Fruit fly (Drosophila melanogaster) whole organism, embryonic: Measurements from ENCODE around the gene tHMG1.

Source experiments
- Abd-B ChIP-seq: fragments of 200-800 bp; sonication (Bioruptor generic); optimal IDR thresholded peaks from 2 replicates; lab custom pipeline; 2018; ENCODE audit warnings: missing biosample characterization, mild to moderate bottlenecking, missing genetic modification characterization, moderate library complexity
- CG10147 ChIP-seq: fragments of 200-800 bp; sonication (Bioruptor generic); optimal IDR thresholded peaks from 2 replicates; lab custom pipeline; 2019; ENCODE audit warnings: missing biosample characterization, mild to moderate bottlenecking, missing genetic modification characterization, moderate library complexity
- CG1024 ChIP-seq: fragments of 200-800 bp; sonication (Bioruptor generic); IDR thresholded peaks from 2 replicates; pipeline ENCODE4 v1.3.6; 2022; ENCODE audit warnings: missing biosample characterization, missing genetic modification characterization
- CG10321 ChIP-seq: fragments of 200-800 bp; sonication (Bioruptor generic); IDR thresholded peaks from 2 replicates; pipeline ENCODE4 v1.3.6; 2022; ENCODE audit warnings: missing biosample characterization, missing genetic modification characterization
- CG10959 ChIP-seq: fragments of 200-800 bp; sonication (Bioruptor generic); IDR thresholded peaks from 2 replicates; pipeline ENCODE4 v1.3.6; 2022; ENCODE audit warnings: missing biosample characterization, missing genetic modification characterization
- CG11398 ChIP-seq: fragments of 200-800 bp; sonication (Bioruptor generic); optimal IDR thresholded peaks from 2 replicates; lab custom pipeline; 2016; ENCODE audit warnings: missing biosample characterization, missing genetic modification characterization
- CG11456 ChIP-seq: fragments of 200-800 bp; sonication (Bioruptor generic); IDR thresholded peaks from 3 replicates; pipeline ENCODE4 v1.3.6; 2022; ENCODE audit warnings: missing biosample characterization, missing genetic modification characterization
- CG11504 ChIP-seq: fragments of 200-800 bp; sonication (Bioruptor generic); optimal IDR thresholded peaks from 3 replicates; lab custom pipeline; 2019; ENCODE audit warnings: missing biosample characterization, mild to moderate bottlenecking, missing genetic modification characterization, moderate library complexity
- CG12299 ChIP-seq: fragments of 200-800 bp; sonication (Bioruptor generic); optimal IDR thresholded peaks from 2 replicates; lab custom pipeline; 2018; ENCODE audit warnings: missing biosample characterization, mild to moderate bottlenecking, missing genetic modification characterization
- CG1233 ChIP-seq: fragments of 200-800 bp; sonication (Bioruptor generic); optimal IDR thresholded peaks from 4 replicates; lab custom pipeline; 2018; ENCODE audit warnings: missing biosample characterization, mild to moderate bottlenecking, missing genetic modification characterization
- CG12769 ChIP-seq: fragments of 200-800 bp; sonication (Bioruptor generic); optimal IDR thresholded peaks from 2 replicates; lab custom pipeline; 2019; ENCODE audit warnings: missing biosample characterization, mild to moderate bottlenecking, missing genetic modification characterization, moderate library complexity
- CG13894 ChIP-seq: fragments of 200-800 bp; sonication (Bioruptor generic); optimal IDR thresholded peaks from 3 replicates; lab custom pipeline; 2018; ENCODE audit warnings: missing biosample characterization, mild to moderate bottlenecking, missing genetic modification characterization, moderate library complexity
- CG14860 ChIP-seq: fragments of 200-800 bp; sonication (Bioruptor generic); IDR thresholded peaks from 3 replicates; pipeline ENCODE4 v1.3.6; 2022; ENCODE audit warnings: missing biosample characterization, missing genetic modification characterization; ENCODE audit not compliant: partially characterized antibody
- CG15073 ChIP-seq: fragments of 200-800 bp; sonication (Bioruptor generic); optimal IDR thresholded peaks from 2 replicates; lab custom pipeline; 2016; ENCODE audit warnings: missing biosample characterization, missing genetic modification characterization
- CG32772 ChIP-seq: fragments of 200-800 bp; sonication (Bioruptor generic); IDR thresholded peaks from 2 replicates; pipeline ENCODE4 v1.3.6; 2022; ENCODE audit warnings: missing biosample characterization, missing genetic modification characterization
- CG5180 ChIP-seq: fragments of 200-800 bp; sonication (Bioruptor generic); optimal IDR thresholded peaks from 3 replicates; lab custom pipeline; 2017; ENCODE audit warnings: missing biosample characterization, missing genetic modification characterization, mild to moderate bottlenecking, moderate library complexity, missing genetic modification reagents
- CG8281 ChIP-seq: fragments of 200-800 bp; sonication (Bioruptor generic); optimal IDR thresholded peaks from 2 replicates; lab custom pipeline; 2018; ENCODE audit warnings: missing biosample characterization, mild to moderate bottlenecking, missing genetic modification characterization, moderate library complexity
- CG8765 ChIP-seq: fragments of 200-800 bp; sonication (Bioruptor generic); IDR thresholded peaks from 2 replicates; pipeline ENCODE4 v1.3.6; 2022; ENCODE audit warnings: missing biosample characterization, missing genetic modification characterization
- CG8924 ChIP-seq: fragments of 200-800 bp; optimal IDR thresholded peaks from 3 replicates; lab custom pipeline; 2019; ENCODE audit warnings: missing biosample characterization, mild to moderate bottlenecking, missing genetic modification characterization, moderate library complexity
- CG9727 ChIP-seq: fragments of 200-800 bp; sonication (Bioruptor generic); optimal IDR thresholded peaks from 3 replicates; lab custom pipeline; 2017; ENCODE audit warnings: missing biosample characterization, mild to moderate bottlenecking, missing genetic modification characterization
- Deaf1 ChIP-seq: fragments of 200-800 bp; optimal IDR thresholded peaks from 3 replicates; lab custom pipeline; 2019; ENCODE audit warnings: missing biosample characterization, mild to moderate bottlenecking, missing genetic modification characterization, moderate library complexity
- Fer1 ChIP-seq: fragments of 200-800 bp; sonication (Bioruptor generic); optimal IDR thresholded peaks from 2 replicates; lab custom pipeline; 2017; ENCODE audit warnings: missing biosample characterization, mild to moderate bottlenecking, missing genetic modification characterization
- Fer3 ChIP-seq: fragments of 200-800 bp; sonication (Bioruptor generic); optimal IDR thresholded peaks from 2 replicates; lab custom pipeline; 2018; ENCODE audit warnings: missing biosample characterization, mild to moderate bottlenecking, missing genetic modification characterization, moderate library complexity
- Hmx ChIP-seq: fragments of 200-800 bp; sonication (Bioruptor generic); optimal IDR thresholded peaks from 2 replicates; lab custom pipeline; 2016; ENCODE audit warnings: missing biosample characterization, missing genetic modification characterization
- Mad ChIP-seq: fragments of 200-800 bp; sonication (Bioruptor generic); optimal IDR thresholded peaks from 2 replicates; lab custom pipeline; 2016; ENCODE audit warnings: missing biosample characterization, missing genetic modification characterization
- Med ChIP-seq: fragments of 200-800 bp; sonication (Bioruptor generic); peaks from one replicate; lab custom pipeline; 2016; ENCODE audit warnings: missing biosample characterization, missing genetic modification characterization, mild to moderate bottlenecking, inconsistent platforms, moderate library complexity
- Nf-YA ChIP-seq: fragments of 200-800 bp; sonication (Bioruptor generic); IDR thresholded peaks from 2 replicates; pipeline ENCODE4 v1.3.6; 2022; ENCODE audit warnings: missing biosample characterization, missing genetic modification characterization
- Side ChIP-seq: fragments of 200-800 bp; sonication (Bioruptor generic); optimal IDR thresholded peaks from 2 replicates; lab custom pipeline; 2016; ENCODE audit warnings: missing biosample characterization, missing genetic modification characterization
- Sox100B ChIP-seq: fragments of 200-800 bp; sonication (Bioruptor generic); optimal IDR thresholded peaks from 3 replicates; lab custom pipeline; 2018; ENCODE audit warnings: missing biosample characterization, mild to moderate bottlenecking, missing genetic modification characterization
- Ssrp ChIP-seq: fragments of 200-800 bp; sonication (Bioruptor generic); optimal IDR thresholded peaks from 2 replicates; lab custom pipeline; 2018; ENCODE audit warnings: missing biosample characterization, mild to moderate bottlenecking, missing genetic modification characterization, moderate library complexity
- abd-A ChIP-seq: fragments of 200-800 bp; sonication (Bioruptor generic); optimal IDR thresholded peaks from 3 replicates; lab custom pipeline; 2019; ENCODE audit warnings: missing biosample characterization, mild to moderate bottlenecking, missing genetic modification characterization, moderate library complexity
- dysf ChIP-seq: fragments of 200-800 bp; sonication (Bioruptor generic); IDR thresholded peaks from 3 replicates; pipeline ENCODE4 v1.3.6; 2022; ENCODE audit warnings: missing biosample characterization, missing genetic modification characterization
- fd64A ChIP-seq: fragments of 200-800 bp; sonication (Bioruptor generic); optimal IDR thresholded peaks from 3 replicates; lab custom pipeline; 2018; ENCODE audit warnings: missing biosample characterization, mild to moderate bottlenecking, missing genetic modification characterization
- her ChIP-seq: fragments of 200-800 bp; sonication (Bioruptor generic); optimal IDR thresholded peaks from 2 replicates; lab custom pipeline; 2016; ENCODE audit warnings: missing biosample characterization, missing genetic modification characterization
- lola ChIP-seq, 3 experiments: fragments of >200 bp in 2 of 3; fragments of 200-800 bp in 1 of 3; sonication (Bioruptor generic) in 1 of 3; optimal IDR thresholded peaks; 2 replicates each; lab custom pipeline; 2017 to 2019; ENCODE audit warnings: missing biosample characterization in 3 of 3, missing genetic modification characterization in 3 of 3, mild to moderate bottlenecking in 1 of 3, moderate library complexity in 1 of 3
- mld ChIP-seq: fragments of 200-800 bp; sonication (Bioruptor generic); IDR thresholded peaks from 3 replicates; pipeline ENCODE4 v1.3.6; 2022; ENCODE audit warnings: missing biosample characterization, missing genetic modification characterization; ENCODE audit not compliant: partially characterized antibody
- phol ChIP-seq: fragments of 200-800 bp; sonication (Bioruptor generic); optimal IDR thresholded peaks from 3 replicates; lab custom pipeline; 2018; ENCODE audit warnings: missing biosample characterization, mild to moderate bottlenecking, missing genetic modification characterization, moderate library complexity
- pum ChIP-seq: fragments of 200-800 bp; sonication (Bioruptor generic); optimal IDR thresholded peaks from 2 replicates; lab custom pipeline; 2016; ENCODE audit warnings: missing biosample characterization, missing genetic modification characterization
- row ChIP-seq: fragments of 200-800 bp; sonication (Bioruptor generic); IDR thresholded peaks from 3 replicates; pipeline ENCODE4 v1.3.6; 2022; ENCODE audit warnings: missing biosample characterization, missing genetic modification characterization
- run ChIP-seq: fragments of 200-800 bp; sonication (Bioruptor generic); optimal IDR thresholded peaks from 3 replicates; lab custom pipeline; 2018; ENCODE audit warnings: missing biosample characterization, mild to moderate bottlenecking, missing genetic modification characterization
- sens ChIP-seq: fragments of 200-800 bp; sonication (Bioruptor generic); peaks from one replicate; lab custom pipeline; 2016; ENCODE audit warnings: missing biosample characterization, missing genetic modification characterization
- trem ChIP-seq: fragments of 200-800 bp; optimal IDR thresholded peaks from 3 replicates; lab custom pipeline; 2019; ENCODE audit warnings: missing biosample characterization, mild to moderate bottlenecking, missing genetic modification characterization, moderate library complexity

The tHMG1 gene

DNA sequence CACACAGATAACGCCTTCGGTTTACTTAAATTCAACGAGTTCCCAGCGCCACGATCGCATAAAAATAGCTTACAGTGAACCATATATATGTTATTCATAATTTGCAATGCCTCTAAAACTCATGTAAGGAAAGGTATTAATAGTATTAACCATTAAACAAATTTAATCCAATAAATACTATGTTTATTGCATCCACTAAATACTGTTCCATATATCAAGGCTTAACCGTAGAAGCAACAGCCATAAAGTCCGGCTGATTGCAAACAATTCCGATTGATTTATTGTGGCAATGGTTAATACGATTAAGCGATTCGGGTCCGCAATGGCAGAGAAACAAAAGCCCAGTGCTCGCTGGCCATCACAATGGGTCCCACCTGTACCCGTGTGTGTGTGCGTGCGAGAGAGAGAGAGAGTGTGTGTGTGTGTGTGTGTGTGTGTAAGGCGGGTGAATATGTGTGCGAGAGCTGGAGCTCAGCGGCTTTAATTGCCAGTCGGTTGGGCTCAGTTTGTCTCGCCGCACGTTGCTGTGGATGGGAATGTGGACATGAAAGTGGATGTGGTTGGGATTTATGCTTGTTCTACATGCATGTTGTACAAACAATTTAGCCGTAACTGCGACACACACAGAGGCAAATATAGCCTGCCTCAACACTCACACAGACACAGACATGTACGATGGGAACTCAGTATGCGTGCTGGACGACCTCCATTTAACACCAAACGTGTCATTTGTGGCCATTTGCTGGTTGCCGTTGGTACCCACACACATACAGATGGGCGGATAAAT is 3.1 kb downstream of the tHMG1 start (continued):
- TF ChIP-seq CG10321 (GFP tag; lab: Robert Waterston, UW) (no peak), fd64A (GFP tag; lab: Kevin White, UChicago) (peak; percentile 3), sens (GFP tag; lab: Kevin White, UChicago) (peak; percentile 90), Side (GFP tag; lab: Kevin White, UChicago) (no peak), Mad (GFP tag; lab: Kevin White, UChicago) (no peak), CG9727 (GFP tag; lab: Kevin White, UChicago) (peak; percentile 44), CG11504 (tag; lab: Kevin White, UChicago) (peak; percentile 70), Fer3 (tag; lab: Kevin White, UChicago) (peak; percentile 44), pum (no peak), CG8765 (GFP tag; lab: Robert Waterston, UW) (no peak), CG32772 (GFP tag; lab: Robert Waterston, UW) (no peak), Sox100B (GFP tag; lab: Kevin White, UChicago) (peak; percentile 64), Fer1 (GFP tag; lab: Kevin White, UChicago) (peak; percentile 33), Abd-B (GFP tag; lab: Kevin White, UChicago) (peak; percentile 77), CG12299 (tag; lab: Kevin White, UChicago) (peak; percentile 40), CG11456 (no peak), Hmx (GFP tag; lab: Kevin White, UChicago) (no peak), CG15073 (GFP tag; lab: Kevin White, UChicago) (no peak), phol (tag; lab: Kevin White, UChicago) (peak; percentile 65), CG8281 (tag; lab: Kevin White, UChicago) (peak; percentile 40), CG12769 (tag; lab: Kevin White, UChicago) (peak; percentile 28), Med (GFP tag; lab: Kevin White, UChicago) (peak; percentile 79), CG1024 (GFP tag; lab: Robert Waterston, UW) (no peak), CG5180 (GFP tag; lab: Kevin White, UChicago) (no peak), mld (no peak), her (GFP tag; lab: Kevin White, UChicago) (no peak), dysf (peak; percentile 34; the same call in 1 of the 3 replicates), CG8924 (tag; lab: Kevin White, UChicago) (peak; percentile 55), Ssrp (tag; lab: Kevin White, UChicago) (no peak), Nf-YA (GFP tag; lab: Robert Waterston, UW) (0 out of 2 replicates have a peak, but pooled peaks have one; percentile 13), run (tag; lab: Kevin White, UChicago) (no peak), trem (tag; lab: Kevin White, UChicago) (peak; percentile 4), lola (GFP tag; optimal IDR thresholded peaks at IDR 0.05; lab: Kevin White, UChicago) (no peak), CG1233 (peak; percentile 59), CG10959 (GFP tag; lab: Robert Waterston, UW) (no peak)
- TF ChIP-seq, all 482 proteins: peak for 113

- TF ChIP-seq CG14860 (GFP tag; lab: Robert Waterston, UW): 0 out of 3 replicates have a peak, but pooled peaks have one; percentile 12
- no peak for TF ChIP-seq CG10147 (GFP tag; lab: Kevin White, UChicago)
- peak; percentile 16 for TF ChIP-seq abd-A (tag; lab: Kevin White, UChicago)
- TF ChIP-seq Med (GFP tag; lab: Kevin White, UChicago): peak; percentile 22
- peak; percentile 94 for TF ChIP-seq Deaf1 (tag; lab: Kevin White, UChicago)
- no peak for TF ChIP-seq CG11398 (GFP tag; lab: Kevin White, UChicago)
- TF ChIP-seq CG13894 (tag; lab: Kevin White, UChicago): peak; percentile 57
- 0 out of 3 replicates have a peak, but pooled peaks have one; percentile 1 for TF ChIP-seq row (GFP tag; lab: Robert Waterston, UW)
- TF ChIP-seq, all 482 proteins: peak for 6
These were observed 5.4 kb downstream of the tHMG1 start, which contains the start of gene Octbeta1R for dm6 chr3R:22497025-22497424. TSS of gene Octbeta1R (plus strand) at chr3R:22497215.
